Fruit fly (Drosophila melanogaster) whole organism, embryonic: Measurements from ENCODE around the gene CG4820.

Experiments used
- Atf6 ChIP-seq: fragments of 200-800 bp; sonication (Bioruptor generic); IDR thresholded peaks from 2 replicates; pipeline ENCODE4 v1.3.6; 2022; ENCODE audit warnings: missing biosample characterization, missing genetic modification characterization
- CG10462 ChIP-seq: fragments of 200-800 bp; sonication (Bioruptor generic); optimal IDR thresholded peaks from 2 replicates; lab custom pipeline; 2016; ENCODE audit warnings: missing biosample characterization, missing genetic modification characterization
- CG10654 ChIP-seq: fragments of 200-800 bp; sonication (Bioruptor generic); optimal IDR thresholded peaks from 2 replicates; lab custom pipeline; 2016; ENCODE audit warnings: missing biosample characterization, missing genetic modification characterization
- CG11560 ChIP-seq: fragments of 200-800 bp; sonication (Bioruptor generic); IDR thresholded peaks from 3 replicates; pipeline ENCODE4 v1.3.6; 2022; ENCODE audit warnings: missing biosample characterization, missing genetic modification characterization
- CG12942 ChIP-seq: fragments of 200-800 bp; sonication (Bioruptor generic); optimal IDR thresholded peaks from 3 replicates; lab custom pipeline; 2016; ENCODE audit warnings: missing biosample characterization, missing genetic modification characterization
- CG16779 ChIP-seq: fragments of 200-800 bp; sonication (Bioruptor generic); IDR thresholded peaks from 2 replicates; pipeline ENCODE4 v1.3.6; 2022; ENCODE audit warnings: missing biosample characterization, missing genetic modification characterization
- CG17568 ChIP-seq: fragments of 200-800 bp; sonication (Bioruptor generic); optimal IDR thresholded peaks from 2 replicates; lab custom pipeline; 2018; ENCODE audit warnings: missing biosample characterization, mild to moderate bottlenecking, missing genetic modification characterization, moderate library complexity
- CG17612 ChIP-seq: fragments of 200-800 bp; sonication (Bioruptor generic); IDR thresholded peaks from 2 replicates; pipeline ENCODE4 v1.3.6; 2022; ENCODE audit warnings: missing biosample characterization, missing genetic modification characterization
- CG17912 ChIP-seq: fragments of 200-800 bp; sonication (Bioruptor generic); optimal IDR thresholded peaks from 2 replicates; lab custom pipeline; 2018; ENCODE audit warnings: missing biosample characterization, mild to moderate bottlenecking, missing genetic modification characterization
- CG18262 ChIP-seq: fragments of 200-800 bp; optimal IDR thresholded peaks from 3 replicates; lab custom pipeline; 2019; ENCODE audit warnings: missing biosample characterization, mild to moderate bottlenecking, missing genetic modification characterization, moderate library complexity
- CG18764 ChIP-seq: fragments of 200-800 bp; sonication (Bioruptor generic); optimal IDR thresholded peaks from 3 replicates; lab custom pipeline; 2016; ENCODE audit warnings: missing biosample characterization, missing genetic modification characterization
- CG30403 ChIP-seq: fragments of 200-800 bp; sonication (Bioruptor generic); optimal IDR thresholded peaks from 3 replicates; lab custom pipeline; 2016; ENCODE audit warnings: missing biosample characterization, missing genetic modification characterization
- CG31365 ChIP-seq: fragments of 200-800 bp; sonication (Bioruptor generic); optimal IDR thresholded peaks from 2 replicates; lab custom pipeline; 2018; ENCODE audit warnings: missing biosample characterization, mild to moderate bottlenecking, missing genetic modification characterization
- CG34422 ChIP-seq: fragments of 200-800 bp; sonication (Bioruptor generic); IDR thresholded peaks from 3 replicates; pipeline ENCODE4 v1.3.6; 2022; ENCODE audit warnings: missing biosample characterization, missing genetic modification characterization
- CG3995 ChIP-seq: fragments of 200-800 bp; sonication (Bioruptor generic); optimal IDR thresholded peaks from 3 replicates; lab custom pipeline; 2016; ENCODE audit warnings: missing biosample characterization, missing genetic modification characterization
- CG7745 ChIP-seq: fragments of 200-800 bp; sonication (Bioruptor generic); optimal IDR thresholded peaks from 2 replicates; lab custom pipeline; 2018; ENCODE audit warnings: missing biosample characterization, mild to moderate bottlenecking, missing genetic modification characterization, moderate library complexity
- CG7928 ChIP-seq: fragments of 200-800 bp; sonication (Bioruptor generic); optimal IDR thresholded peaks from 2 replicates; lab custom pipeline; 2017; ENCODE audit warnings: missing biosample characterization, mild to moderate bottlenecking, missing genetic modification characterization
- CG8089 ChIP-seq: fragments of 200-800 bp; sonication (Bioruptor generic); optimal IDR thresholded peaks from 3 replicates; lab custom pipeline; 2016; ENCODE audit warnings: missing biosample characterization, missing genetic modification characterization
- CG8281 ChIP-seq: fragments of 200-800 bp; sonication (Bioruptor generic); optimal IDR thresholded peaks from 2 replicates; lab custom pipeline; 2018; ENCODE audit warnings: missing biosample characterization, mild to moderate bottlenecking, missing genetic modification characterization, moderate library complexity
- CG8359 ChIP-seq: fragments of 200-800 bp; sonication (Bioruptor generic); optimal IDR thresholded peaks from 2 replicates; lab custom pipeline; 2017; ENCODE audit warnings: missing biosample characterization, mild to moderate bottlenecking, missing genetic modification characterization, borderline replicate concordance
- CG8924 ChIP-seq: fragments of 200-800 bp; optimal IDR thresholded peaks from 3 replicates; lab custom pipeline; 2019; ENCODE audit warnings: missing biosample characterization, mild to moderate bottlenecking, missing genetic modification characterization, moderate library complexity
- CG8944 ChIP-seq: fragments of 200-800 bp; sonication (Bioruptor generic); optimal IDR thresholded peaks from 3 replicates; lab custom pipeline; 2016; ENCODE audit warnings: missing biosample characterization, missing genetic modification characterization
- CG9215 ChIP-seq: fragments of 200-800 bp; sonication (Bioruptor generic); IDR thresholded peaks from 2 replicates; pipeline ENCODE4 v1.3.6; 2022; ENCODE audit warnings: missing biosample characterization, missing genetic modification characterization
- CoRest ChIP-seq: fragments of 200-800 bp; sonication (Bioruptor generic); optimal IDR thresholded peaks from 3 replicates; lab custom pipeline; 2018; ENCODE audit warnings: missing biosample characterization, mild to moderate bottlenecking, missing genetic modification characterization, moderate library complexity
- CrebB ChIP-seq: fragments of 200-800 bp; sonication (Bioruptor generic); optimal IDR thresholded peaks from 3 replicates; lab custom pipeline; 2018; ENCODE audit warnings: missing biosample characterization, mild to moderate bottlenecking, missing genetic modification characterization
- Dp ChIP-seq: fragments of 200-800 bp; sonication (Bioruptor generic); optimal IDR thresholded peaks from 2 replicates; lab custom pipeline; 2018; ENCODE audit warnings: missing biosample characterization, mild to moderate bottlenecking, missing genetic modification characterization, moderate library complexity
- HHEX ChIP-seq: fragments of 200-800 bp; sonication (Bioruptor generic); optimal IDR thresholded peaks from 3 replicates; lab custom pipeline; 2017; ENCODE audit warnings: missing biosample characterization, mild to moderate bottlenecking, missing genetic modification characterization, missing genetic modification reagents
- HLH4C ChIP-seq: fragments of 200-800 bp; sonication (Bioruptor generic); IDR thresholded peaks from 3 replicates; pipeline ENCODE4 v1.3.6; 2022; ENCODE audit warnings: missing biosample characterization, missing genetic modification characterization; ENCODE audit not compliant: partially characterized antibody
- HmgD ChIP-seq: fragments of 200-800 bp; sonication (Bioruptor generic); optimal IDR thresholded peaks from 3 replicates; lab custom pipeline; 2016; ENCODE audit warnings: missing biosample characterization, missing genetic modification characterization
- Hmx ChIP-seq: fragments of 200-800 bp; sonication (Bioruptor generic); optimal IDR thresholded peaks from 2 replicates; lab custom pipeline; 2016; ENCODE audit warnings: missing biosample characterization, missing genetic modification characterization
- Hsf ChIP-seq: fragments of 200-800 bp; sonication (Bioruptor generic); optimal IDR thresholded peaks from 3 replicates; lab custom pipeline; 2016; ENCODE audit warnings: missing biosample characterization, missing genetic modification characterization
- Mes4 ChIP-seq: fragments of 200-800 bp; sonication (Bioruptor generic); optimal IDR thresholded peaks from 2 replicates; lab custom pipeline; 2016; ENCODE audit warnings: missing biosample characterization, missing genetic modification characterization
- Optix ChIP-seq: fragments of 200-800 bp; sonication (Bioruptor generic); IDR thresholded peaks from 3 replicates; pipeline ENCODE4 v1.3.6; 2022; ENCODE audit warnings: missing biosample characterization, missing genetic modification characterization
- Poxn ChIP-seq: fragments of 200-800 bp; sonication (Bioruptor generic); IDR thresholded peaks from 2 replicates; pipeline ENCODE4 v1.3.6; 2022; ENCODE audit warnings: missing biosample characterization, missing genetic modification characterization
- bab2 ChIP-seq: fragments of 200-800 bp; sonication (Bioruptor generic); optimal IDR thresholded peaks from 2 replicates; lab custom pipeline; 2016; ENCODE audit warnings: missing biosample characterization, missing genetic modification characterization
- esg ChIP-seq: fragments of 200-800 bp; sonication (Bioruptor generic); conservative IDR thresholded peaks from 2 replicates; pipeline ENCODE4 v1.3.6; 2022; ENCODE audit warnings: missing biosample characterization, missing genetic modification characterization
- eyg ChIP-seq: fragments of 200-800 bp; sonication (Bioruptor generic); optimal IDR thresholded peaks from 3 replicates; lab custom pipeline; 2016; ENCODE audit warnings: missing biosample characterization, missing genetic modification characterization
- fd3F ChIP-seq: fragments of 200-800 bp; sonication (Bioruptor generic); optimal IDR thresholded peaks from 2 replicates; lab custom pipeline; 2018; ENCODE audit warnings: missing biosample characterization, mild to moderate bottlenecking, missing genetic modification characterization, moderate library complexity
- gce ChIP-seq: fragments of 200-800 bp; sonication (Bioruptor generic); IDR thresholded peaks from 3 replicates; pipeline ENCODE4 v1.3.6; 2022; ENCODE audit warnings: missing biosample characterization, missing genetic modification characterization
- grn ChIP-seq: fragments of 200-800 bp; sonication (Bioruptor generic); optimal IDR thresholded peaks from 3 replicates; lab custom pipeline; 2017; ENCODE audit warnings: missing biosample characterization, missing genetic modification characterization
- gsb-n ChIP-seq: fragments of 200-800 bp; sonication (Bioruptor generic); optimal IDR thresholded peaks from 3 replicates; lab custom pipeline; 2018; ENCODE audit warnings: missing biosample characterization, mild to moderate bottlenecking, missing genetic modification characterization
- h ChIP-seq: fragments of >200 bp; optimal IDR thresholded peaks from 2 replicates; lab custom pipeline; 2017
- kah ChIP-seq: fragments of 200-800 bp; sonication (Bioruptor generic); optimal IDR thresholded peaks from 2 replicates; lab custom pipeline; 2018; ENCODE audit warnings: missing biosample characterization, mild to moderate bottlenecking, missing genetic modification characterization
- pan ChIP-seq, 4 experiments: fragments of >200 bp in 3 of 4; fragments of 200-800 bp in 1 of 4; sonication (Bioruptor generic) in 1 of 4; optimal IDR thresholded peaks in 3 of 4; IDR thresholded peaks in 1 of 4; 2 replicates each; pipeline versions ENCODE4 v1.3.6 to Lab custom; 2017 to 2022; ENCODE audit warnings: missing biosample characterization in 2 of 4, missing genetic modification characterization in 2 of 4, mixed read lengths in 1 of 4
- rib ChIP-seq: fragments of 200-800 bp; sonication (Bioruptor generic); IDR thresholded peaks from 2 replicates; pipeline ENCODE4 v1.3.6; 2022; ENCODE audit warnings: missing biosample characterization, missing genetic modification characterization
- shn ChIP-seq: fragments of 200-800 bp; sonication (Bioruptor generic); optimal IDR thresholded peaks from 3 replicates; lab custom pipeline; 2016; ENCODE audit warnings: missing biosample characterization, missing genetic modification characterization
- slbo ChIP-seq: fragments of 200-800 bp; sonication (Bioruptor generic); IDR thresholded peaks from 2 replicates; pipeline ENCODE4 v1.3.6; 2022; ENCODE audit warnings: missing biosample characterization, missing genetic modification characterization
- tll ChIP-seq, 2 experiments: fragments of 200-800 bp in 1 of 2; fragments of >200 bp in 1 of 2; sonication (Bioruptor generic) in 1 of 2; optimal IDR thresholded peaks; 2 replicates each; lab custom pipeline; 2017 to 2019; ENCODE audit warnings: missing biosample characterization in 2 of 2, missing genetic modification characterization in 2 of 2, mild to moderate bottlenecking in 1 of 2, moderate library complexity in 1 of 2
- trh ChIP-seq: fragments of 200-800 bp; sonication (Bioruptor generic); optimal IDR thresholded peaks from 2 replicates; lab custom pipeline; 2016; ENCODE audit warnings: missing biosample characterization, missing genetic modification characterization
- vnd ChIP-seq: fragments of 200-800 bp; sonication (Bioruptor generic); IDR thresholded peaks from 3 replicates; pipeline ENCODE4 v1.3.6; 2022; ENCODE audit warnings: missing biosample characterization, missing genetic modification characterization; ENCODE audit not compliant: partially characterized antibody
- wdn ChIP-seq: fragments of 200-800 bp; sonication (Bioruptor generic); IDR thresholded peaks from 2 replicates; pipeline ENCODE4 v1.3.6; 2022; ENCODE audit warnings: missing biosample characterization, missing genetic modification characterization

CG4820 gene

dm6 chr3R:11226496-11226895 is 10.2 kb downstream of the CG4820 start, which contains the start of gene CG17726 (continued):
- peak; percentile 96 for TF ChIP-seq CG17612 (GFP tag; lab: Robert Waterston, UW)
- peak; percentile 81 for TF ChIP-seq CG31365
- peak; percentile 70 for TF ChIP-seq grn (GFP tag; lab: Kevin White, UChicago)
- peak; percentile 85 for TF ChIP-seq kah (GFP tag; lab: Kevin White, UChicago)
- TF ChIP-seq Optix (GFP tag; lab: Robert Waterston, UW): peak; percentile 58; the same call in 1 of the 3 replicates
- TF ChIP-seq pan (optimal IDR thresholded peaks at IDR 0.05; lab: Kevin White, UChicago): peak in 1 of 2 experiments; percentile 73
- TF ChIP-seq pan (GFP tag; optimal IDR thresholded peaks at IDR 0.05 in 1 of 2, IDR thresholded peaks at IDR 0.05 in 1 of 2): peak in 1 of 2 experiments; percentile 98
- peak; percentile 91 for TF ChIP-seq HHEX (GFP tag; lab: Kevin White, UChicago)
- TF ChIP-seq CG17568: no peak
- TF ChIP-seq h (lab: Kevin White, UChicago): no peak
- TF ChIP-seq gsb-n (tag; lab: Kevin White, UChicago): peak; percentile 99
- peak; percentile 87 for TF ChIP-seq CG8944 (GFP tag; lab: Kevin White, UChicago)
- peak; percentile 97 for TF ChIP-seq Hsf
- TF ChIP-seq CG34422: peak; percentile 98
- TF ChIP-seq CrebB: peak; percentile 96
- TF ChIP-seq CG8281: peak; percentile 88
- TF ChIP-seq Mes4 (GFP tag; lab: Kevin White, UChicago): peak; percentile 89
- peak; percentile 91 for TF ChIP-seq trh (GFP tag; lab: Kevin White, UChicago)
- TF ChIP-seq gce (GFP tag; lab: Robert Waterston, UW): peak; percentile 98
- TF ChIP-seq HmgD (GFP tag; lab: Kevin White, UChicago): peak; percentile 62
- peak; percentile 97 for TF ChIP-seq CG30403
- peak; percentile 79 for TF ChIP-seq shn (GFP tag; lab: Kevin White, UChicago)
- peak; percentile 96 for TF ChIP-seq wdn
- TF ChIP-seq CG8089 (GFP tag; lab: Kevin White, UChicago): peak; percentile 79
- peak; percentile 98 for TF ChIP-seq esg (GFP tag; lab: Robert Waterston, UW)
- TF ChIP-seq Dp (GFP tag; lab: Kevin White, UChicago): peak; percentile 19
- peak; percentile 84 for TF ChIP-seq Hmx (GFP tag; lab: Kevin White, UChicago)
- TF ChIP-seq bab2 (GFP tag; lab: Kevin White, UChicago): peak; percentile 93
- peak; percentile 97 for TF ChIP-seq fd3F
- peak; percentile 66 for TF ChIP-seq eyg (GFP tag; lab: Kevin White, UChicago)
- no peak for TF ChIP-seq HLH4C (GFP tag; lab: Robert Waterston, UW)
- TF ChIP-seq CG12942 (GFP tag; lab: Kevin White, UChicago): peak; percentile 95
- TF ChIP-seq CG16779: peak; percentile 90
- TF ChIP-seq CG18262 (tag; lab: Kevin White, UChicago): peak; percentile 98
- TF ChIP-seq CG18764 (GFP tag; lab: Kevin White, UChicago): peak; percentile 89
- peak; percentile 87 for TF ChIP-seq CG17912 (GFP tag; lab: Kevin White, UChicago)
- TF ChIP-seq slbo (GFP tag; lab: Robert Waterston, UW): peak; percentile 98
- peak; percentile 99 for TF ChIP-seq CoRest (tag; lab: Kevin White, UChicago)
- peak; percentile 97 for TF ChIP-seq rib (GFP tag; lab: Robert Waterston, UW)
- no peak for TF ChIP-seq vnd (GFP tag; lab: Robert Waterston, UW)
- peak in 1 of 2 experiments; percentile 65 for TF ChIP-seq tll (GFP tag; optimal IDR thresholded peaks at IDR 0.05; lab: Kevin White, UChicago)
- TF ChIP-seq Poxn (GFP tag; lab: Robert Waterston, UW): peak; percentile 90
- TF ChIP-seq CG8359 (GFP tag; lab: Kevin White, UChicago): peak; percentile 83
- TF ChIP-seq CG7928 (GFP tag; lab: Kevin White, UChicago): peak; percentile 65
- peak; percentile 88 for TF ChIP-seq CG11560 (tag; lab: Robert Waterston, UW)
- peak; percentile 99 for TF ChIP-seq Atf6
- peak; percentile 96 for TF ChIP-seq CG10462 (GFP tag; lab: Kevin White, UChicago)
- TF ChIP-seq CG8924: peak; percentile 99
- TF ChIP-seq CG10654 (GFP tag; lab: Kevin White, UChicago): peak; percentile 93
- TF ChIP-seq CG9215 (GFP tag; lab: Robert Waterston, UW): peak; percentile 90
- peak; percentile 74 for TF ChIP-seq CG3995 (GFP tag; lab: Kevin White, UChicago)
- peak; percentile 92 for TF ChIP-seq CG7745 (tag; lab: Kevin White, UChicago)
